Comparison of ENCODE assay signal across 1 fruit fly cellular context in the genomic region with DNA sequence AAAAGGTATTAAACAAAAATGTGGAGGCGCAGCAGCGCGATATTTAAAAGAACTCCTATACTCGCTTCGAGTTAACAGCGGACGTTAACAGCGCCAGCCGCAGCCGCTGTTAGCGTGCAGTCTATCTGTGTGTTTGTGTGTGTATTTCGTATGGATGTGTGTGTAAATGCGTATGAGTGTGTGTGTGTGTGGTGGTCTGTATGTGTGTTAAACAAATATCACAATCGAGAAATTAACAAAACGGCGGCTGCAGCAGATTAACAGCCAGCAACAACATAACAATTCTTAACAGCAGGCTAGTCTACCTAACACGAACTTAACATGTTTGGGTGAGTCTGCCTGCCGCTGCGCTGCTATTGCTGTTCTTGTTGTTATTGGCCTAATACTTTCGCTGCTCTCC.
TF ChIP-seq lines count a peak whose summit lies in the region.

No protein-coding gene starts in this region.

TF ChIP-seq in whole organism, embryonic, 481 proteins besides CTCF, POLR2A, EP300 and RAD21 (continued from another document and continues in another):
- TF ChIP-seq CG15073 (GFP tag; optimal IDR thresholded peaks at IDR 0.05; lab: Kevin White, UChicago) (no peak), HHEX (GFP tag; optimal IDR thresholded peaks at IDR 0.05; lab: Kevin White, UChicago) (peak; percentile 13), CG13424 (tag; optimal IDR thresholded peaks at IDR 0.05; lab: Kevin White, UChicago) (peak; percentile 0), Dip2 (GFP tag; IDR thresholded peaks at IDR 0.05; lab: Robert Waterston, UW) (no peak), gcm (GFP tag; optimal IDR thresholded peaks at IDR 0.05; lab: Kevin White, UChicago) (peak; percentile 23), CG12155 (GFP tag; optimal IDR thresholded peaks at IDR 0.05; lab: Kevin White, UChicago) (no peak), Abd-B (GFP tag; optimal IDR thresholded peaks at IDR 0.05; lab: Kevin White, UChicago) (no peak), CG32532 (GFP tag; IDR thresholded peaks at IDR 0.05; lab: Robert Waterston, UW) (no peak), CG13296 (GFP tag; optimal IDR thresholded peaks at IDR 0.05; lab: Kevin White, UChicago) (peak; percentile 10), CG9609 (GFP tag; optimal IDR thresholded peaks at IDR 0.05; lab: Kevin White, UChicago) (no peak), pan (optimal IDR thresholded peaks at IDR 0.05; lab: Kevin White, UChicago) (no peak), pan (GFP tag; optimal IDR thresholded peaks at IDR 0.05 in 1 of 2, IDR thresholded peaks at IDR 0.05 in 1 of 2) (no peak), CoRest (tag; optimal IDR thresholded peaks at IDR 0.05; lab: Kevin White, UChicago) (no peak), CG3847 (GFP tag; IDR thresholded peaks at IDR 0.05; lab: Robert Waterston, UW) (no peak), CG1792 (GFP tag; optimal IDR thresholded peaks at IDR 0.05; lab: Kevin White, UChicago) (no peak), lilli (GFP tag; optimal IDR thresholded peaks at IDR 0.05; lab: Kevin White, UChicago) (no peak), CG4282 (GFP tag; optimal IDR thresholded peaks at IDR 0.05; lab: Kevin White, UChicago) (no peak), D19B (GFP tag; optimal IDR thresholded peaks at IDR 0.05; lab: Kevin White, UChicago) (no peak), CG31441 (GFP tag; IDR thresholded peaks at IDR 0.05; lab: Robert Waterston, UW) (no peak), HmgZ (tag; optimal IDR thresholded peaks at IDR 0.05; lab: Kevin White, UChicago) (no peak), CG12071 (GFP tag; optimal IDR thresholded peaks at IDR 0.05; lab: Kevin White, UChicago) (no peak), CG12769 (tag; optimal IDR thresholded peaks at IDR 0.05; lab: Kevin White, UChicago) (no peak), CG4360 (GFP tag; IDR thresholded peaks at IDR 0.05; lab: Robert Waterston, UW) (peak; percentile 67), sc (optimal IDR thresholded peaks at IDR 0.05; lab: Kevin White, UChicago) (no peak), sc (GFP tag; optimal IDR thresholded peaks at IDR 0.05; lab: Kevin White, UChicago) (no peak), CG11093 (GFP tag; IDR thresholded peaks at IDR 0.05; lab: Robert Waterston, UW) (no peak), CG9797 (GFP tag; optimal IDR thresholded peaks at IDR 0.05; lab: Kevin White, UChicago) (no peak), psq (GFP tag; optimal IDR thresholded peaks at IDR 0.05; lab: Kevin White, UChicago) (no peak), repo (GFP tag; optimal IDR thresholded peaks at IDR 0.05; lab: Kevin White, UChicago) (no peak), Sry-δ (GFP tag; optimal IDR thresholded peaks at IDR 0.05; lab: Kevin White, UChicago) (no peak), eve (GFP tag; optimal IDR thresholded peaks at IDR 0.05; lab: Kevin White, UChicago) (no peak), CG8388 (GFP tag; optimal IDR thresholded peaks at IDR 0.05; lab: Kevin White, UChicago) (no peak), Lpt (GFP tag; optimal IDR thresholded peaks at IDR 0.05; lab: Kevin White, UChicago) (no peak), CG31388 (GFP tag; optimal IDR thresholded peaks at IDR 0.05; lab: Kevin White, UChicago) (no peak), CG9932 (GFP tag; IDR thresholded peaks at IDR 0.05; lab: Robert Waterston, UW) (no peak), CG1233 (GFP tag; optimal IDR thresholded peaks at IDR 0.05; lab: Kevin White, UChicago) (no peak), Hr51 (GFP tag; optimal IDR thresholded peaks at IDR 0.05; lab: Kevin White, UChicago) (no peak), CG14710 (tag; optimal IDR thresholded peaks at IDR 0.05; lab: Kevin White, UChicago) (peak; percentile 9), wek (GFP tag; optimal IDR thresholded peaks at IDR 0.05; lab: Kevin White, UChicago) (peak; percentile 36), lola (GFP tag; optimal IDR thresholded peaks at IDR 0.05; lab: Kevin White, UChicago) (peak in 1 of 3 experiments; percentile 43), Meics (GFP tag; optimal IDR thresholded peaks at IDR 0.05; lab: Kevin White, UChicago) (no peak), CG7271 (tag; optimal IDR thresholded peaks at IDR 0.05; lab: Kevin White, UChicago) (no peak), Mrtf (GFP tag; IDR thresholded peaks at IDR 0.05; lab: Robert Waterston, UW) (no peak), D19A (tag; optimal IDR thresholded peaks at IDR 0.05; lab: Kevin White, UChicago) (no peak), HLH54F (GFP tag; optimal IDR thresholded peaks at IDR 0.05; lab: Kevin White, UChicago) (no peak), CG2199 (GFP tag; IDR thresholded peaks at IDR 0.05; lab: Robert Waterston, UW) (no peak), cg (GFP tag; optimal IDR thresholded peaks at IDR 0.05; lab: Kevin White, UChicago) (peak; percentile 97), Taf1 (GFP tag; IDR thresholded peaks at IDR 0.05; lab: Robert Waterston, UW) (no peak), CG13123 (GFP tag; optimal IDR thresholded peaks at IDR 0.05; lab: Kevin White, UChicago) (no peak), gsb-n (tag; optimal IDR thresholded peaks at IDR 0.05; lab: Kevin White, UChicago) (no peak), CG3407 (GFP tag; optimal IDR thresholded peaks at IDR 0.05; lab: Kevin White, UChicago) (peak; percentile 4), schlank (tag; optimal IDR thresholded peaks at IDR 0.05; lab: Kevin White, UChicago) (no peak), CG18262 (tag; optimal IDR thresholded peaks at IDR 0.05; lab: Kevin White, UChicago) (no peak), ssp (GFP tag; IDR thresholded peaks at IDR 0.05; lab: Robert Waterston, UW) (no peak), CG11560 (tag; IDR thresholded peaks at IDR 0.05; lab: Robert Waterston, UW) (no peak), CG7556 (GFP tag; optimal IDR thresholded peaks at IDR 0.05; lab: Kevin White, UChicago) (no peak), sob (GFP tag; IDR thresholded peaks at IDR 0.05; lab: Robert Waterston, UW) (no peak), seq (GFP tag; IDR thresholded peaks at IDR 0.05; lab: Robert Waterston, UW) (no peak), Sry-β (GFP tag; optimal IDR thresholded peaks at IDR 0.05; lab: Kevin White, UChicago) (no peak), Bteb2 (GFP tag; optimal IDR thresholded peaks at IDR 0.05; lab: Kevin White, UChicago) (no peak), NC2α (GFP tag; optimal IDR thresholded peaks at IDR 0.05; lab: Kevin White, UChicago) (no peak), CG6254 (GFP tag; optimal IDR thresholded peaks at IDR 0.05; lab: Kevin White, UChicago) (no peak), CG10366 (GFP tag; IDR thresholded peaks at IDR 0.05; lab: Robert Waterston, UW) (no peak), Ets65A (GFP tag; lab: Kevin White, UChicago) (no peak), dmrt11E (tag; optimal IDR thresholded peaks at IDR 0.05; lab: Kevin White, UChicago) (no peak), Rfx (GFP tag; IDR thresholded peaks at IDR 0.05; lab: Robert Waterston, UW) (no peak), kah (GFP tag; optimal IDR thresholded peaks at IDR 0.05; lab: Kevin White, UChicago) (no peak), dmrt99B (tag; optimal IDR thresholded peaks at IDR 0.05; lab: Kevin White, UChicago) (no peak), CG8478 (optimal IDR thresholded peaks at IDR 0.05; lab: Kevin White, UChicago) (peak; percentile 6), Nf-YA (GFP tag; IDR thresholded peaks at IDR 0.05; lab: Robert Waterston, UW) (no peak), nerfin-1 (tag; optimal IDR thresholded peaks at IDR 0.05; lab: Kevin White, UChicago) (peak; percentile 17), CG34376 (GFP tag; optimal IDR thresholded peaks at IDR 0.05; lab: Kevin White, UChicago) (peak; percentile 22), CG11247 (GFP tag; IDR thresholded peaks at IDR 0.05; lab: Robert Waterston, UW) (no peak), CG7928 (GFP tag; optimal IDR thresholded peaks at IDR 0.05; lab: Kevin White, UChicago) (no peak), pzg (GFP tag; optimal IDR thresholded peaks at IDR 0.05; lab: Kevin White, UChicago) (no peak), sima (GFP tag; optimal IDR thresholded peaks at IDR 0.05; lab: Kevin White, UChicago) (no peak), mam (GFP tag; optimal IDR thresholded peaks at IDR 0.05; lab: Kevin White, UChicago) (no peak), CG2678 (tag; optimal IDR thresholded peaks at IDR 0.05; lab: Kevin White, UChicago) (peak; percentile 1), Kr (GFP tag; optimal IDR thresholded peaks at IDR 0.05; lab: Kevin White, UChicago) (no peak), ranshi (GFP tag; IDR thresholded peaks at IDR 0.05; lab: Robert Waterston, UW) (no peak), PHDP (tag; optimal IDR thresholded peaks at IDR 0.05; lab: Kevin White, UChicago) (no peak), Med (GFP tag; lab: Kevin White, UChicago) (peak; percentile 72), Optix (GFP tag; IDR thresholded peaks at IDR 0.05; lab: Robert Waterston, UW) (no peak), Nf-YB (GFP tag; optimal IDR thresholded peaks at IDR 0.05; lab: Kevin White, UChicago) (no peak), CG11085 (GFP tag; IDR thresholded peaks at IDR 0.05; lab: Robert Waterston, UW) (no peak), BEAF-32 (GFP tag; optimal IDR thresholded peaks at IDR 0.05; lab: Kevin White, UChicago) (no peak), sim (GFP tag; IDR thresholded peaks at IDR 0.05; lab: Robert Waterston, UW) (no peak), trem (tag; optimal IDR thresholded peaks at IDR 0.05; lab: Kevin White, UChicago) (no peak), bbx (GFP tag; IDR thresholded peaks at IDR 0.05; lab: Robert Waterston, UW; ENCODE audit: partially characterized antibody) (no peak), Dek (tag; optimal IDR thresholded peaks at IDR 0.05; lab: Kevin White, UChicago) (no peak), shn (GFP tag; optimal IDR thresholded peaks at IDR 0.05; lab: Kevin White, UChicago) (no peak), vfl (GFP tag; optimal IDR thresholded peaks at IDR 0.05; lab: Kevin White, UChicago) (no peak), peb (GFP tag; IDR thresholded peaks at IDR 0.05; lab: Robert Waterston, UW) (no peak), Ada2b (GFP tag; IDR thresholded peaks at IDR 0.05; lab: Robert Waterston, UW) (no peak), CG10462 (GFP tag; optimal IDR thresholded peaks at IDR 0.05; lab: Kevin White, UChicago) (no peak), sug (tag; optimal IDR thresholded peaks at IDR 0.05; lab: Kevin White, UChicago) (no peak), CG17186 (GFP tag; optimal IDR thresholded peaks at IDR 0.05; lab: Kevin White, UChicago) (no peak), CG11723 (GFP tag; optimal IDR thresholded peaks at IDR 0.05; lab: Kevin White, UChicago) (no peak), CG7372 (GFP tag; IDR thresholded peaks at IDR 0.05; lab: Robert Waterston, UW) (no peak), Poxn (GFP tag; IDR thresholded peaks at IDR 0.05; lab: Robert Waterston, UW) (no peak), CG4328 (GFP tag; optimal IDR thresholded peaks at IDR 0.05; lab: Kevin White, UChicago) (peak; percentile 8), Fer1 (GFP tag; optimal IDR thresholded peaks at IDR 0.05; lab: Kevin White, UChicago) (no peak), CG30403 (GFP tag; optimal IDR thresholded peaks at IDR 0.05; lab: Kevin White, UChicago) (no peak), aop (GFP tag; IDR thresholded peaks at IDR 0.05; lab: Robert Waterston, UW) (no peak), Nf-YC (tag; optimal IDR thresholded peaks at IDR 0.05; lab: Kevin White, UChicago) (peak; percentile 28), Blimp-1 (GFP tag; optimal IDR thresholded peaks at IDR 0.05; lab: Kevin White, UChicago) (peak; percentile 59), Hand (GFP tag; optimal IDR thresholded peaks at IDR 0.05; lab: Kevin White, UChicago) (no peak), zen (tag; optimal IDR thresholded peaks at IDR 0.05; lab: Kevin White, UChicago) (no peak), h (optimal IDR thresholded peaks at IDR 0.05; lab: Kevin White, UChicago) (no peak), sens (GFP tag; lab: Kevin White, UChicago) (no peak), her (GFP tag; optimal IDR thresholded peaks at IDR 0.05; lab: Kevin White, UChicago) (no peak), B-H2 (GFP tag; optimal IDR thresholded peaks at IDR 0.05; lab: Kevin White, UChicago) (no peak), Atf-2 (GFP tag; optimal IDR thresholded peaks at IDR 0.05; lab: Kevin White, UChicago) (no peak), Atf6 (GFP tag; IDR thresholded peaks at IDR 0.05; lab: Robert Waterston, UW) (no peak), CG8290 (GFP tag; optimal IDR thresholded peaks at IDR 0.05; lab: Kevin White, UChicago) (no peak), CG8290 (tag; optimal IDR thresholded peaks at IDR 0.05; lab: Kevin White, UChicago) (peak in 1 of 2 experiments; percentile 38), CG3726 (GFP tag; IDR thresholded peaks at IDR 0.05; lab: Robert Waterston, UW) (no peak), CG17612 (GFP tag; IDR thresholded peaks at IDR 0.05; lab: Robert Waterston, UW) (no peak), br (optimal IDR thresholded peaks at IDR 0.05; lab: Kevin White, UChicago) (no peak), chn (GFP tag; optimal IDR thresholded peaks at IDR 0.05; lab: Kevin White, UChicago) (no peak), unc-4 (GFP tag; IDR thresholded peaks at IDR 0.05; lab: Robert Waterston, UW; ENCODE audit: partially characterized antibody) (no peak; the same call in 1 of the 2 replicates), Hmx (GFP tag; optimal IDR thresholded peaks at IDR 0.05; lab: Kevin White, UChicago) (no peak), CG32767 (GFP tag; IDR thresholded peaks at IDR 0.05; lab: Robert Waterston, UW) (no peak), Adf1 (GFP tag; IDR thresholded peaks at IDR 0.05; lab: Robert Waterston, UW) (no peak), grau (tag; optimal IDR thresholded peaks at IDR 0.05; lab: Kevin White, UChicago) (no peak), CG10274 (GFP tag; optimal IDR thresholded peaks at IDR 0.05; lab: Kevin White, UChicago) (no peak), NC2β (GFP tag; optimal IDR thresholded peaks at IDR 0.05; lab: Kevin White, UChicago) (no peak), bab2 (GFP tag; optimal IDR thresholded peaks at IDR 0.05; lab: Kevin White, UChicago) (no peak), CG4617 (GFP tag; optimal IDR thresholded peaks at IDR 0.05; lab: Kevin White, UChicago; ENCODE audit: borderline replicate concordance) (no peak), CG12219 (GFP tag; optimal IDR thresholded peaks at IDR 0.05; lab: Kevin White, UChicago) (peak; percentile 28), fd64A (GFP tag; optimal IDR thresholded peaks at IDR 0.05; lab: Kevin White, UChicago) (peak; percentile 59), Gsc (GFP tag; IDR thresholded peaks at IDR 0.05; lab: Robert Waterston, UW) (no peak), CG4730 (GFP tag; IDR thresholded peaks at IDR 0.05; lab: Robert Waterston, UW) (no peak), Xrp1 (GFP tag; IDR thresholded peaks at IDR 0.05; lab: Robert Waterston, UW) (no peak), Vsx1 (GFP tag; optimal IDR thresholded peaks at IDR 0.05; lab: Kevin White, UChicago) (no peak), CG8765 (GFP tag; IDR thresholded peaks at IDR 0.05; lab: Robert Waterston, UW) (no peak), CG6683 (GFP tag; optimal IDR thresholded peaks at IDR 0.05; lab: Kevin White, UChicago) (no peak), Gug (GFP tag; IDR thresholded peaks at IDR 0.05; lab: Robert Waterston, UW) (no peak)
